Fruit fly (Drosophila melanogaster) whole organism, prepupa: ENCODE results near the gene CG33269.

Source experiments
- Blimp-1 ChIP-seq: fragments of 200-800 bp; sonication (Bioruptor generic); optimal IDR thresholded peaks from 3 replicates; lab custom pipeline; 2017; ENCODE audit warnings: missing biosample characterization, missing genetic modification characterization, mild to moderate bottlenecking, moderate library complexity, missing genetic modification reagents
- CG10631 ChIP-seq: fragments of 200-800 bp; sonication (Bioruptor generic); optimal IDR thresholded peaks from 2 replicates; lab custom pipeline; 2016; ENCODE audit warnings: missing biosample characterization, missing genetic modification characterization
- CG10669 ChIP-seq: fragments of 200-800 bp; sonication (Bioruptor generic); optimal IDR thresholded peaks from 3 replicates; lab custom pipeline; 2018; ENCODE audit warnings: missing biosample characterization, mild to moderate bottlenecking, missing genetic modification characterization, moderate library complexity
- CG11294 ChIP-seq: fragments of 200-800 bp; sonication (Bioruptor generic); IDR thresholded peaks from 2 replicates; pipeline ENCODE4 v1.3.6; 2022; ENCODE audit warnings: missing biosample characterization, missing genetic modification characterization
- CG11902 ChIP-seq: fragments of 200-800 bp; sonication (Bioruptor generic); optimal IDR thresholded peaks from 3 replicates; lab custom pipeline; 2016; ENCODE audit warnings: missing biosample characterization, missing genetic modification characterization
- CG15336 ChIP-seq: fragments of 200-800 bp; sonication (Bioruptor generic); IDR thresholded peaks from 2 replicates; pipeline ENCODE4 v1.3.6; 2022; ENCODE audit warnings: missing biosample characterization, missing genetic modification characterization
- CG1621 ChIP-seq: fragments of 200-800 bp; sonication (Bioruptor generic); optimal IDR thresholded peaks from 3 replicates; lab custom pipeline; 2018; ENCODE audit warnings: missing biosample characterization, mild to moderate bottlenecking, missing genetic modification characterization
- CG3032 ChIP-seq: fragments of 200-800 bp; optimal IDR thresholded peaks from 2 replicates; lab custom pipeline; 2019; ENCODE audit warnings: missing biosample characterization, mild to moderate bottlenecking, missing genetic modification characterization, moderate library complexity
- CG31627 ChIP-seq: fragments of 200-800 bp; sonication (Bioruptor generic); optimal IDR thresholded peaks from 3 replicates; lab custom pipeline; 2016; ENCODE audit warnings: missing biosample characterization, missing genetic modification characterization
- CG32006 ChIP-seq: fragments of 200-800 bp; sonication (Bioruptor generic); optimal IDR thresholded peaks from 3 replicates; lab custom pipeline; 2017; ENCODE audit warnings: missing biosample characterization, mild to moderate bottlenecking, missing genetic modification characterization
- CG3919 ChIP-seq: fragments of 200-800 bp; sonication (Bioruptor generic); optimal IDR thresholded peaks from 3 replicates; lab custom pipeline; 2016; ENCODE audit warnings: missing biosample characterization, missing genetic modification characterization
- CG6276 ChIP-seq: fragments of 200-800 bp; sonication (Bioruptor generic); optimal IDR thresholded peaks from 2 replicates; lab custom pipeline; 2017; ENCODE audit warnings: missing biosample characterization, mild to moderate bottlenecking, missing genetic modification characterization
- CG6792 ChIP-seq: fragments of 200-800 bp; sonication (Bioruptor generic); optimal IDR thresholded peaks from 3 replicates; lab custom pipeline; 2016; ENCODE audit warnings: missing biosample characterization, missing genetic modification characterization
- CG6808 ChIP-seq: fragments of 200-800 bp; sonication (Bioruptor generic); optimal IDR thresholded peaks from 3 replicates; lab custom pipeline; 2017; ENCODE audit warnings: missing biosample characterization, missing genetic modification characterization, mild to moderate bottlenecking, moderate library complexity, missing genetic modification reagents
- CG6854 ChIP-seq: fragments of 200-800 bp; sonication (Bioruptor generic); optimal IDR thresholded peaks from 2 replicates; lab custom pipeline; 2017; ENCODE audit warnings: missing biosample characterization, mild to moderate bottlenecking, missing genetic modification characterization
- CG7368 ChIP-seq: fragments of 200-800 bp; sonication (Bioruptor generic); optimal IDR thresholded peaks from 3 replicates; lab custom pipeline; 2016; ENCODE audit warnings: missing biosample characterization, missing genetic modification characterization
- CG8119 ChIP-seq: fragments of 200-800 bp; sonication (Bioruptor generic); IDR thresholded peaks from 3 replicates; pipeline ENCODE4 v1.3.6; 2022; ENCODE audit warnings: missing biosample characterization, missing genetic modification characterization
- CG8632 ChIP-seq: fragments of 200-800 bp; sonication (Bioruptor generic); optimal IDR thresholded peaks from 3 replicates; lab custom pipeline; 2016; ENCODE audit warnings: missing biosample characterization, missing genetic modification characterization
- CG9139 ChIP-seq: fragments of 200-800 bp; sonication (Bioruptor generic); optimal IDR thresholded peaks from 3 replicates; lab custom pipeline; 2017; ENCODE audit warnings: missing biosample characterization, mild to moderate bottlenecking, missing genetic modification characterization
- Eip75B ChIP-seq: fragments of 200-800 bp; sonication (Bioruptor generic); optimal IDR thresholded peaks from 3 replicates; lab custom pipeline; 2016; ENCODE audit warnings: missing biosample characterization, missing genetic modification characterization
- Ets21C ChIP-seq: fragments of 200-800 bp; sonication (Bioruptor generic); optimal IDR thresholded peaks from 3 replicates; lab custom pipeline; 2016; ENCODE audit warnings: missing biosample characterization, missing genetic modification characterization
- Ets96B ChIP-seq: fragments of 200-800 bp; optimal IDR thresholded peaks from 2 replicates; lab custom pipeline; 2019; ENCODE audit warnings: missing biosample characterization, mild to moderate bottlenecking, missing genetic modification characterization, moderate library complexity
- Gug ChIP-seq: fragments of 200-800 bp; sonication (Bioruptor generic); IDR thresholded peaks from 2 replicates; pipeline ENCODE4 v1.3.6; 2022; ENCODE audit warnings: missing biosample characterization, missing genetic modification characterization
- Hr39 ChIP-seq: fragments of 200-800 bp; sonication (Bioruptor generic); optimal IDR thresholded peaks from 2 replicates; lab custom pipeline; 2016; ENCODE audit warnings: missing biosample characterization, missing genetic modification characterization
- Hr4 ChIP-seq: fragments of 200-800 bp; sonication (Bioruptor generic); optimal IDR thresholded peaks from 3 replicates; lab custom pipeline; 2016; ENCODE audit warnings: missing biosample characterization, missing genetic modification characterization
- Lpt ChIP-seq: fragments of 200-800 bp; sonication (Bioruptor generic); optimal IDR thresholded peaks from 3 replicates; lab custom pipeline; 2016; ENCODE audit warnings: missing biosample characterization, missing genetic modification characterization
- Met ChIP-seq: fragments of 200-800 bp; sonication (Bioruptor generic); optimal IDR thresholded peaks from 3 replicates; lab custom pipeline; 2016; ENCODE audit warnings: missing biosample characterization, missing genetic modification characterization
- Smox ChIP-seq: fragments of 200-800 bp; sonication (Bioruptor generic); optimal IDR thresholded peaks from 3 replicates; lab custom pipeline; 2016; ENCODE audit warnings: missing biosample characterization, missing genetic modification characterization
- Sox102F ChIP-seq: fragments of 200-800 bp; sonication (Bioruptor generic); optimal IDR thresholded peaks from 2 replicates; lab custom pipeline; 2016; ENCODE audit warnings: missing biosample characterization, mild to moderate bottlenecking, missing genetic modification characterization
- Sox14 ChIP-seq: fragments of 200-800 bp; sonication (Bioruptor generic); optimal IDR thresholded peaks from 3 replicates; lab custom pipeline; 2016; ENCODE audit warnings: missing biosample characterization, missing genetic modification characterization
- Sox15 ChIP-seq: fragments of 200-800 bp; sonication (Bioruptor generic); optimal IDR thresholded peaks from 3 replicates; lab custom pipeline; 2016; ENCODE audit warnings: missing biosample characterization, missing genetic modification characterization
- achi ChIP-seq: fragments of 200-800 bp; sonication (Bioruptor generic); optimal IDR thresholded peaks from 3 replicates; lab custom pipeline; 2016; ENCODE audit warnings: missing biosample characterization, missing genetic modification characterization
- acj6 ChIP-seq: fragments of 200-800 bp; sonication (Bioruptor generic); optimal IDR thresholded peaks from 3 replicates; lab custom pipeline; 2016; ENCODE audit warnings: missing biosample characterization, missing genetic modification characterization
- dac ChIP-seq: fragments of 200-800 bp; sonication (Bioruptor generic); optimal IDR thresholded peaks from 2 replicates; lab custom pipeline; 2017; ENCODE audit warnings: missing biosample characterization, mild to moderate bottlenecking, missing genetic modification characterization
- dsx ChIP-seq: fragments of 200-800 bp; optimal IDR thresholded peaks from 3 replicates; lab custom pipeline; 2019; ENCODE audit warnings: missing biosample characterization, mild to moderate bottlenecking, missing genetic modification characterization, moderate library complexity; ENCODE audit not compliant: poor library complexity, severe bottlenecking
- eg ChIP-seq: fragments of 200-800 bp; sonication (Bioruptor generic); IDR thresholded peaks from 3 replicates; pipeline ENCODE4 v1.3.6; 2022; ENCODE audit warnings: missing biosample characterization, missing genetic modification characterization
- esn ChIP-seq: fragments of 200-800 bp; sonication (Bioruptor generic); optimal IDR thresholded peaks from 2 replicates; lab custom pipeline; 2016; ENCODE audit warnings: missing biosample characterization, mild to moderate bottlenecking, missing genetic modification characterization, moderate library complexity
- fd59A ChIP-seq: fragments of 200-800 bp; sonication (Bioruptor generic); optimal IDR thresholded peaks from 2 replicates; lab custom pipeline; 2017; ENCODE audit warnings: missing biosample characterization, mild to moderate bottlenecking, missing genetic modification characterization, missing genetic modification reagents
- fd85E ChIP-seq: fragments of 200-800 bp; sonication (Bioruptor generic); optimal IDR thresholded peaks from 3 replicates; lab custom pipeline; 2016; ENCODE audit warnings: missing biosample characterization, missing genetic modification characterization
- fkh ChIP-seq: fragments of 200-800 bp; sonication (Bioruptor generic); optimal IDR thresholded peaks from 3 replicates; lab custom pipeline; 2017; ENCODE audit warnings: missing biosample characterization, mild to moderate bottlenecking, missing genetic modification characterization, moderate library complexity
- lz ChIP-seq: fragments of 200-800 bp; sonication (Bioruptor generic); optimal IDR thresholded peaks from 3 replicates; lab custom pipeline; 2016; ENCODE audit warnings: missing biosample characterization, missing genetic modification characterization
- net ChIP-seq: fragments of 200-800 bp; sonication (Bioruptor generic); optimal IDR thresholded peaks from 3 replicates; lab custom pipeline; 2016; ENCODE audit warnings: missing biosample characterization, missing genetic modification characterization
- pdm3 ChIP-seq: fragments of 200-800 bp; sonication (Bioruptor generic); optimal IDR thresholded peaks from 3 replicates; lab custom pipeline; 2016; ENCODE audit warnings: missing biosample characterization, missing genetic modification characterization
- salr ChIP-seq, 2 experiments: fragments of 200-800 bp; sonication (Bioruptor generic); optimal IDR thresholded peaks; 3 replicates each; lab custom pipeline; 2016 to 2018; ENCODE audit warnings: missing biosample characterization in 2 of 2, missing genetic modification characterization in 2 of 2, mild to moderate bottlenecking in 1 of 2
- spab ChIP-seq: fragments of 200-800 bp; sonication (Bioruptor generic); optimal IDR thresholded peaks from 2 replicates; lab custom pipeline; 2017; ENCODE audit warnings: missing biosample characterization, mild to moderate bottlenecking, missing genetic modification characterization, missing genetic modification reagents
- ss ChIP-seq, 2 experiments: fragments of 200-800 bp; sonication (Bioruptor generic); optimal IDR thresholded peaks; 2 replicates in 1 of 2; 3 replicates in 1 of 2; lab custom pipeline; 2017 to 2018; ENCODE audit warnings: mild to moderate bottlenecking in 2 of 2, missing biosample characterization in 2 of 2, missing genetic modification characterization in 2 of 2, moderate library complexity in 1 of 2
- svp ChIP-seq: fragments of 200-800 bp; sonication (Bioruptor generic); peaks from one replicate; lab custom pipeline; 2016; ENCODE audit warnings: missing biosample characterization, missing genetic modification characterization
- topi ChIP-seq: fragments of 200-800 bp; sonication (Bioruptor generic); optimal IDR thresholded peaks from 3 replicates; lab custom pipeline; 2016; ENCODE audit warnings: missing biosample characterization, missing genetic modification characterization
- vri ChIP-seq: fragments of 200-800 bp; sonication (Bioruptor generic); optimal IDR thresholded peaks from 3 replicates; lab custom pipeline; 2016; ENCODE audit warnings: missing biosample characterization, mild to moderate bottlenecking, missing genetic modification characterization

Gene CG33269

dm6 chr3L:11536767-11537419, 45.1 kb downstream of the CG33269 start (continued):
- TF ChIP-seq CG32006 (GFP tag; lab: Kevin White, UChicago) (peak; percentile 78), CG9139 (GFP tag; lab: Kevin White, UChicago) (no peak), topi (GFP tag; lab: Kevin White, UChicago) (no peak)

dm6 chr3L:11536132-11536531, 45.9 kb downstream of the CG33269 start:
- no peak for TF ChIP-seq fkh (GFP tag; lab: Kevin White, UChicago)
- TF ChIP-seq Met (GFP tag; lab: Kevin White, UChicago), result peak; percentile 18
- peak; percentile 52 for TF ChIP-seq Sox14
- TF ChIP-seq acj6 (GFP tag; lab: Kevin White, UChicago), result peak; percentile 46
- TF ChIP-seq CG31627, result peak; percentile 37
- TF ChIP-seq CG8632 (GFP tag; lab: Kevin White, UChicago), result no peak
- peak; percentile 4 for TF ChIP-seq Ets21C (GFP tag; lab: Kevin White, UChicago)
- TF ChIP-seq Gug, result no peak
- TF ChIP-seq pdm3 (GFP tag; lab: Kevin White, UChicago), result peak; percentile 32
- peak; percentile 3 for TF ChIP-seq achi (GFP tag; lab: Kevin White, UChicago)
- TF ChIP-seq CG10631 (GFP tag; lab: Kevin White, UChicago), result peak; percentile 3
- TF ChIP-seq Eip75B, result no peak
- no peak for TF ChIP-seq CG6276 (GFP tag; lab: Kevin White, UChicago)
- TF ChIP-seq net, result no peak
- TF ChIP-seq vri (GFP tag; lab: Kevin White, UChicago), result no peak
- no peak for TF ChIP-seq CG10669 (GFP tag; lab: Kevin White, UChicago)
- no peak for TF ChIP-seq Blimp-1 (GFP tag; lab: Kevin White, UChicago)
- TF ChIP-seq Ets96B, result no peak
- no peak for TF ChIP-seq lz
- TF ChIP-seq salr (GFP tag; optimal IDR thresholded peaks at IDR 0.05; lab: Kevin White, UChicago), result no peak
- TF ChIP-seq CG3919 (GFP tag; lab: Kevin White, UChicago), result peak; percentile 44
- TF ChIP-seq svp (GFP tag; lab: Kevin White, UChicago), result peak; percentile 52
- TF ChIP-seq CG32006 (GFP tag; lab: Kevin White, UChicago), result peak; percentile 22
- TF ChIP-seq CG15336 (GFP tag; lab: Robert Waterston, UW), result peak; percentile 71
- peak; percentile 31 for TF ChIP-seq Sox102F (GFP tag; lab: Kevin White, UChicago)
- no peak for TF ChIP-seq spab (GFP tag; lab: Kevin White, UChicago)
- no peak for TF ChIP-seq dsx
- TF ChIP-seq eg, result peak; percentile 67
- no peak for TF ChIP-seq Lpt (GFP tag; lab: Kevin White, UChicago)
- peak; percentile 12 for TF ChIP-seq CG7368
- TF ChIP-seq CG1621 (tag; lab: Kevin White, UChicago), result no peak
- no peak for TF ChIP-seq CG11902 (GFP tag; lab: Kevin White, UChicago)
- TF ChIP-seq Sox15, result no peak
- TF ChIP-seq CG6808 (GFP tag; lab: Kevin White, UChicago), result no peak
- no peak for TF ChIP-seq CG6854 (GFP tag; lab: Kevin White, UChicago)
- no peak for TF ChIP-seq CG3032 (tag; lab: Kevin White, UChicago)
- peak; percentile 25 for TF ChIP-seq CG6792 (GFP tag; lab: Kevin White, UChicago)
- TF ChIP-seq CG8119 (GFP tag; lab: Robert Waterston, UW), result peak; percentile 66
- peak; percentile 37 for TF ChIP-seq esn (GFP tag; lab: Kevin White, UChicago)
- TF ChIP-seq CG11294 (GFP tag; lab: Robert Waterston, UW), result no peak
- no peak for TF ChIP-seq ss (GFP tag; optimal IDR thresholded peaks at IDR 0.05; lab: Kevin White, UChicago)
- TF ChIP-seq Hr39 (GFP tag; lab: Kevin White, UChicago), result peak; percentile 34
- peak; percentile 23 for TF ChIP-seq Smox (GFP tag; lab: Kevin White, UChicago)
- no peak for TF ChIP-seq fd59A (GFP tag; lab: Kevin White, UChicago)
- TF ChIP-seq fd85E (GFP tag; lab: Kevin White, UChicago), result no peak
- TF ChIP-seq Hr4 (GFP tag; lab: Kevin White, UChicago), result peak; percentile 10
- TF ChIP-seq topi (GFP tag; lab: Kevin White, UChicago), result peak; percentile 50
- no peak for TF ChIP-seq dac (GFP tag; lab: Kevin White, UChicago)
